Fruit fly (Drosophila melanogaster) whole organism, embryonic: Measurements from ENCODE around the gene Bap111.

Experiments used
- CG13775 ChIP-seq: fragments of 200-800 bp; sonication (Bioruptor generic); optimal IDR thresholded peaks from 3 replicates; lab custom pipeline; 2017; ENCODE audit warnings: missing biosample characterization, mild to moderate bottlenecking, missing genetic modification characterization
- CG14441 ChIP-seq: fragments of 200-800 bp; sonication (Bioruptor generic); IDR thresholded peaks from 2 replicates; pipeline ENCODE4 v1.3.6; 2022; ENCODE audit warnings: missing biosample characterization, missing genetic modification characterization
- CG15601 ChIP-seq: fragments of 200-800 bp; sonication (Bioruptor generic); optimal IDR thresholded peaks from 3 replicates; lab custom pipeline; 2019; ENCODE audit warnings: missing biosample characterization, mild to moderate bottlenecking, missing genetic modification characterization, moderate library complexity
- CG1832 ChIP-seq: fragments of 200-800 bp; sonication (Bioruptor generic); optimal IDR thresholded peaks from 2 replicates; lab custom pipeline; 2017; ENCODE audit warnings: missing biosample characterization, mild to moderate bottlenecking, missing genetic modification characterization, inconsistent platforms
- CG2875 ChIP-seq: fragments of 200-800 bp; sonication (Bioruptor generic); optimal IDR thresholded peaks from 2 replicates; lab custom pipeline; 2017; ENCODE audit warnings: missing biosample characterization, mild to moderate bottlenecking, missing genetic modification characterization, missing genetic modification reagents
- CG3838 ChIP-seq: fragments of 200-800 bp; sonication (Bioruptor generic); optimal IDR thresholded peaks from 3 replicates; lab custom pipeline; 2016; ENCODE audit warnings: missing biosample characterization, missing genetic modification characterization
- CG3847 ChIP-seq: fragments of 200-800 bp; sonication (Bioruptor generic); IDR thresholded peaks from 2 replicates; pipeline ENCODE4 v1.3.6; 2022; ENCODE audit warnings: missing biosample characterization, missing genetic modification characterization
- CG4404 ChIP-seq: fragments of 200-800 bp; sonication (Bioruptor generic); IDR thresholded peaks from 2 replicates; pipeline ENCODE4 v1.3.6; 2022; ENCODE audit warnings: missing biosample characterization, missing genetic modification characterization
- CG4707 ChIP-seq: fragments of 200-800 bp; sonication (Bioruptor generic); optimal IDR thresholded peaks from 2 replicates; lab custom pipeline; 2018; ENCODE audit warnings: missing biosample characterization, mild to moderate bottlenecking, missing genetic modification characterization, moderate library complexity
- CG6765 ChIP-seq: fragments of 200-800 bp; sonication (Bioruptor generic); optimal IDR thresholded peaks from 3 replicates; lab custom pipeline; 2017; ENCODE audit warnings: missing biosample characterization, mild to moderate bottlenecking, missing genetic modification characterization
- CG6854 ChIP-seq: fragments of 200-800 bp; sonication (Bioruptor generic); optimal IDR thresholded peaks from 3 replicates; lab custom pipeline; 2017; ENCODE audit warnings: missing biosample characterization, mild to moderate bottlenecking, missing genetic modification characterization
- CG8944 ChIP-seq: fragments of 200-800 bp; sonication (Bioruptor generic); optimal IDR thresholded peaks from 3 replicates; lab custom pipeline; 2016; ENCODE audit warnings: missing biosample characterization, missing genetic modification characterization
- CG9817 ChIP-seq: fragments of 200-800 bp; sonication (Bioruptor generic); optimal IDR thresholded peaks from 2 replicates; lab custom pipeline; 2018; ENCODE audit warnings: missing biosample characterization, mild to moderate bottlenecking, missing genetic modification characterization, moderate library complexity
- CG9932 ChIP-seq: fragments of 200-800 bp; sonication (Bioruptor generic); IDR thresholded peaks from 2 replicates; pipeline ENCODE4 v1.3.6; 2022; ENCODE audit warnings: missing biosample characterization, missing genetic modification characterization
- D19A ChIP-seq: fragments of 200-800 bp; optimal IDR thresholded peaks from 3 replicates; lab custom pipeline; 2019; ENCODE audit warnings: missing biosample characterization, mild to moderate bottlenecking, missing genetic modification characterization, moderate library complexity
- Drgx ChIP-seq: fragments of 200-800 bp; sonication (Bioruptor generic); IDR thresholded peaks from 2 replicates; pipeline ENCODE4 v1.3.6; 2022; ENCODE audit warnings: missing biosample characterization, missing genetic modification characterization
- E2f1 ChIP-seq: fragments of 200-800 bp; sonication (Bioruptor generic); IDR thresholded peaks from 2 replicates; pipeline ENCODE4 v1.3.6; 2022; ENCODE audit warnings: missing biosample characterization, missing genetic modification characterization
- H2.0 ChIP-seq: fragments of 200-800 bp; sonication (Bioruptor generic); IDR thresholded peaks from 2 replicates; pipeline ENCODE4 v1.3.6; 2022; ENCODE audit warnings: missing biosample characterization, missing genetic modification characterization
- HLH54F ChIP-seq: fragments of 200-800 bp; sonication (Bioruptor generic); optimal IDR thresholded peaks from 3 replicates; lab custom pipeline; 2016; ENCODE audit warnings: missing biosample characterization, missing genetic modification characterization
- Hmr ChIP-seq: fragments of 200-800 bp; sonication (Bioruptor generic); optimal IDR thresholded peaks from 3 replicates; lab custom pipeline; 2017; ENCODE audit warnings: mild to moderate bottlenecking, missing biosample characterization, missing genetic modification reagents, missing genetic modification characterization
- Hr3 ChIP-seq: fragments of 200-800 bp; sonication (Bioruptor generic); optimal IDR thresholded peaks from 3 replicates; lab custom pipeline; 2016; ENCODE audit warnings: missing biosample characterization, missing genetic modification characterization
- NFAT ChIP-seq: fragments of 200-800 bp; sonication (Bioruptor generic); IDR thresholded peaks from 2 replicates; pipeline ENCODE4 v1.3.6; 2022; ENCODE audit warnings: missing biosample characterization, missing genetic modification characterization
- Poxn ChIP-seq: fragments of 200-800 bp; sonication (Bioruptor generic); IDR thresholded peaks from 2 replicates; pipeline ENCODE4 v1.3.6; 2022; ENCODE audit warnings: missing biosample characterization, missing genetic modification characterization
- Ssrp ChIP-seq: fragments of 200-800 bp; sonication (Bioruptor generic); optimal IDR thresholded peaks from 2 replicates; lab custom pipeline; 2018; ENCODE audit warnings: missing biosample characterization, mild to moderate bottlenecking, missing genetic modification characterization, moderate library complexity
- ab ChIP-seq: fragments of 200-800 bp; sonication (Bioruptor generic); optimal IDR thresholded peaks from 2 replicates; lab custom pipeline; 2016; ENCODE audit warnings: missing biosample characterization, missing genetic modification characterization
- ac ChIP-seq: fragments of 200-800 bp; sonication (Bioruptor generic); optimal IDR thresholded peaks from 3 replicates; lab custom pipeline; 2017; ENCODE audit warnings: missing biosample characterization, mild to moderate bottlenecking, missing genetic modification characterization
- ato ChIP-seq: fragments of 200-800 bp; sonication (Bioruptor generic); IDR thresholded peaks from 2 replicates; pipeline ENCODE4 v1.3.6; 2022; ENCODE audit warnings: missing biosample characterization, missing genetic modification characterization; ENCODE audit not compliant: partially characterized antibody
- bsh ChIP-seq, 2 experiments: fragments of 200-800 bp; sonication (Bioruptor generic); optimal IDR thresholded peaks; 2 replicates each; lab custom pipeline; 2017 to 2018; ENCODE audit warnings: mild to moderate bottlenecking in 2 of 2, missing biosample characterization in 2 of 2, missing genetic modification characterization in 2 of 2, moderate library complexity in 1 of 2
- btn ChIP-seq: fragments of 200-800 bp; sonication (Bioruptor generic); optimal IDR thresholded peaks from 2 replicates; lab custom pipeline; 2016; ENCODE audit warnings: missing biosample characterization, missing genetic modification characterization
- da ChIP-seq: fragments of 200-800 bp; sonication (Bioruptor generic); optimal IDR thresholded peaks from 2 replicates; lab custom pipeline; 2016; ENCODE audit warnings: missing biosample characterization, missing genetic modification characterization
- ewg ChIP-seq: fragments of 200-800 bp; sonication (Bioruptor generic); optimal IDR thresholded peaks from 3 replicates; lab custom pipeline; 2017; ENCODE audit warnings: mild to moderate bottlenecking, missing biosample characterization, missing genetic modification reagents, missing genetic modification characterization
- fd96Cb ChIP-seq: fragments of 200-800 bp; sonication (Bioruptor generic); optimal IDR thresholded peaks from 2 replicates; lab custom pipeline; 2018; ENCODE audit warnings: missing biosample characterization, mild to moderate bottlenecking, missing genetic modification characterization, moderate library complexity
- gcm2 ChIP-seq: fragments of 200-800 bp; sonication (Bioruptor generic); optimal IDR thresholded peaks from 2 replicates; lab custom pipeline; 2016; ENCODE audit warnings: missing biosample characterization, missing genetic modification characterization
- gsb ChIP-seq: fragments of 200-800 bp; sonication (Bioruptor generic); IDR thresholded peaks from 2 replicates; pipeline ENCODE4 v1.3.6; 2022; ENCODE audit warnings: missing biosample characterization, missing genetic modification characterization
- gt ChIP-seq: fragments of 200-800 bp; sonication (Bioruptor generic); IDR thresholded peaks from 2 replicates; pipeline ENCODE4 v1.3.6; 2022; ENCODE audit warnings: missing biosample characterization, missing genetic modification characterization
- ham ChIP-seq: fragments of 200-800 bp; sonication (Bioruptor generic); IDR thresholded peaks from 2 replicates; pipeline ENCODE4 v1.3.6; 2022; ENCODE audit warnings: missing biosample characterization, missing genetic modification characterization
- mirr ChIP-seq: fragments of 200-800 bp; sonication (Bioruptor generic); optimal IDR thresholded peaks from 3 replicates; lab custom pipeline; 2018; ENCODE audit warnings: missing biosample characterization, mild to moderate bottlenecking, missing genetic modification characterization
- oc ChIP-seq: fragments of 200-800 bp; sonication (Bioruptor generic); optimal IDR thresholded peaks from 2 replicates; lab custom pipeline; 2018; ENCODE audit warnings: missing biosample characterization, mild to moderate bottlenecking, missing genetic modification characterization, moderate library complexity
- pan ChIP-seq, 4 experiments: fragments of >200 bp in 3 of 4; fragments of 200-800 bp in 1 of 4; sonication (Bioruptor generic) in 1 of 4; optimal IDR thresholded peaks in 3 of 4; IDR thresholded peaks in 1 of 4; 2 replicates each; pipeline versions ENCODE4 v1.3.6 to Lab custom; 2017 to 2022; ENCODE audit warnings: missing biosample characterization in 2 of 4, missing genetic modification characterization in 2 of 4, mixed read lengths in 1 of 4
- peb ChIP-seq: fragments of 200-800 bp; sonication (Bioruptor generic); IDR thresholded peaks from 2 replicates; pipeline ENCODE4 v1.3.6; 2022; ENCODE audit warnings: missing biosample characterization, missing genetic modification characterization
- pfk ChIP-seq: fragments of 200-800 bp; sonication (Bioruptor generic); optimal IDR thresholded peaks from 2 replicates; lab custom pipeline; 2018; ENCODE audit warnings: missing biosample characterization, mild to moderate bottlenecking, missing genetic modification characterization, moderate library complexity
- pita ChIP-seq: fragments of 200-800 bp; sonication (Bioruptor generic); optimal IDR thresholded peaks from 2 replicates; lab custom pipeline; 2017; ENCODE audit warnings: missing biosample characterization, mild to moderate bottlenecking, missing genetic modification characterization
- ranshi ChIP-seq: fragments of 200-800 bp; sonication (Bioruptor generic); IDR thresholded peaks from 2 replicates; pipeline ENCODE4 v1.3.6; 2022; ENCODE audit warnings: missing biosample characterization, missing genetic modification characterization
- sens ChIP-seq: fragments of 200-800 bp; sonication (Bioruptor generic); peaks from one replicate; lab custom pipeline; 2016; ENCODE audit warnings: missing biosample characterization, missing genetic modification characterization
- slp2 ChIP-seq: fragments of 200-800 bp; sonication (Bioruptor generic); optimal IDR thresholded peaks from 2 replicates; lab custom pipeline; 2016; ENCODE audit warnings: missing biosample characterization, missing genetic modification characterization
- tin ChIP-seq: fragments of 200-800 bp; sonication (Bioruptor generic); optimal IDR thresholded peaks from 3 replicates; lab custom pipeline; 2016; ENCODE audit warnings: missing biosample characterization, missing genetic modification characterization
- ttk ChIP-seq: fragments of 200-800 bp; sonication (Bioruptor generic); IDR thresholded peaks from 2 replicates; pipeline ENCODE4 v2.1.2; 2022; ENCODE audit warnings: missing biosample characterization, missing genetic modification characterization
- tup ChIP-seq: fragments of 200-800 bp; sonication (Bioruptor generic); optimal IDR thresholded peaks from 2 replicates; lab custom pipeline; 2016; ENCODE audit warnings: missing biosample characterization, mild to moderate bottlenecking, missing genetic modification characterization, moderate library complexity
- unpg ChIP-seq: fragments of 200-800 bp; sonication (Bioruptor generic); optimal IDR thresholded peaks from 3 replicates; lab custom pipeline; 2018; ENCODE audit warnings: missing biosample characterization, mild to moderate bottlenecking, missing genetic modification characterization, moderate library complexity
- yki ChIP-seq: fragments of >200 bp; optimal IDR thresholded peaks from 3 replicates; lab custom pipeline; 2018
- zfh1 ChIP-seq: fragments of 200-800 bp; sonication (Bioruptor generic); IDR thresholded peaks from 3 replicates; pipeline ENCODE4 v1.3.6; 2022; ENCODE audit warnings: missing biosample characterization, missing genetic modification characterization

The Bap111 gene

DNA sequence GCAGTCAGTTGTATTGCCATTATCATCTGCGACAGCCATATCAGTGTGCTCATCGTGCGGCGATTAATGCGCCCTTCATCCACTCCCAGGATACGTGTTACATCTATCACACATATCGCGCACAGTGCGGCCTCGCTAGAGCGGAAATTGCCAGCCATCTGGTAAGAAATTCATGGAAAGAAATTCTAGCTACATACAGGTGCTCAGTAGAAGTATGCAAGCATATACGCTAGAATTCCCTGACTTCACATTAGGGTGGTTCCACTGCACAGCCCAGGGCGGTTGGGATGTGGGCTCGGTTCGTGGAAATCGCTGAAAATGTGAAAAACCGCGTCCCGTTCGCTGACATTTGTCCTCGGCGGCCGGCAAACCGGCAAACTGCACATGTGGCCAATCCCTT is 7.9 kb upstream of the Bap111 start (continued):
- TF ChIP-seq CG3847, result peak; percentile 76
- no peak for TF ChIP-seq Poxn (GFP tag; lab: Robert Waterston, UW)
- peak; percentile 82 for TF ChIP-seq tin
- TF ChIP-seq Hmr (GFP tag; lab: Kevin White, UChicago), result no peak
- peak; percentile 26 to 80 for TF ChIP-seq bsh (GFP tag; optimal IDR thresholded peaks at IDR 0.05; lab: Kevin White, UChicago)
- no peak for TF ChIP-seq pfk (GFP tag; lab: Kevin White, UChicago)
- no peak for TF ChIP-seq pita (GFP tag; lab: Kevin White, UChicago)
- peak; percentile 58 for TF ChIP-seq da (GFP tag; lab: Kevin White, UChicago)
- peak; percentile 76 for TF ChIP-seq fd96Cb
- peak; percentile 43 for TF ChIP-seq CG6765 (GFP tag; lab: Kevin White, UChicago)
- no peak for TF ChIP-seq CG1832 (GFP tag; lab: Kevin White, UChicago)
- peak; percentile 51 for TF ChIP-seq CG9817 (tag; lab: Kevin White, UChicago)
- TF ChIP-seq ewg, result peak; percentile 53
- peak; percentile 45 for TF ChIP-seq btn (GFP tag; lab: Kevin White, UChicago)
- peak; percentile 65 for TF ChIP-seq Hr3 (GFP tag; lab: Kevin White, UChicago)
- peak; percentile 61 for TF ChIP-seq oc (tag; lab: Kevin White, UChicago)
- TF ChIP-seq ttk (GFP tag; lab: Robert Waterston, UW), result peak; percentile 83
- no peak for TF ChIP-seq ato (GFP tag; lab: Robert Waterston, UW)
- TF ChIP-seq ab (GFP tag; lab: Kevin White, UChicago), result peak; percentile 8
- peak; percentile 54 for TF ChIP-seq gcm2 (GFP tag; lab: Kevin White, UChicago)
- TF ChIP-seq CG14441 (GFP tag; lab: Robert Waterston, UW), result peak; percentile 86
- TF ChIP-seq CG8944, result peak; percentile 79
- TF ChIP-seq Drgx, result peak; percentile 87
- peak; percentile 71 for TF ChIP-seq D19A (tag; lab: Kevin White, UChicago)
- TF ChIP-seq CG6854 (GFP tag; lab: Kevin White, UChicago), result peak; percentile 29
- TF ChIP-seq ham (GFP tag; lab: Robert Waterston, UW), result peak; percentile 55; the same call in 1 of the 2 replicates
- TF ChIP-seq mirr (GFP tag; lab: Kevin White, UChicago), result peak; percentile 33
- TF ChIP-seq CG13775 (GFP tag; lab: Kevin White, UChicago), result peak; percentile 40
- peak; percentile 58 for TF ChIP-seq slp2 (GFP tag; lab: Kevin White, UChicago)
- TF ChIP-seq CG3838, result no peak
- TF ChIP-seq unpg, result peak; percentile 69
- no peak for TF ChIP-seq pan (optimal IDR thresholded peaks at IDR 0.05; lab: Kevin White, UChicago)
- TF ChIP-seq pan (GFP tag; optimal IDR thresholded peaks at IDR 0.05 in 1 of 2, IDR thresholded peaks at IDR 0.05 in 1 of 2), result peak in 1 of 2 experiments; percentile 81
- peak; percentile 55 for TF ChIP-seq CG15601
- TF ChIP-seq H2.0 (GFP tag; lab: Robert Waterston, UW), result peak; percentile 86
- TF ChIP-seq HLH54F (GFP tag; lab: Kevin White, UChicago), result peak; percentile 51
- TF ChIP-seq gsb (GFP tag; lab: Robert Waterston, UW), result peak; percentile 60
- TF ChIP-seq yki (lab: Kevin White, UChicago), result no peak
- peak; percentile 80 for TF ChIP-seq E2f1
- peak; percentile 92 for TF ChIP-seq zfh1
- TF ChIP-seq sens, result peak; percentile 94
- TF ChIP-seq CG9932 (GFP tag; lab: Robert Waterston, UW), result peak; percentile 72
- peak; percentile 75 for TF ChIP-seq NFAT (GFP tag; lab: Robert Waterston, UW)
- TF ChIP-seq tup, result no peak
- peak; percentile 74 for TF ChIP-seq Ssrp (tag; lab: Kevin White, UChicago)
- peak; percentile 18 for TF ChIP-seq ac (GFP tag; lab: Kevin White, UChicago)
- peak; percentile 77 for TF ChIP-seq peb (GFP tag; lab: Robert Waterston, UW)
- TF ChIP-seq CG2875 (GFP tag; lab: Kevin White, UChicago), result no peak
- TF ChIP-seq CG4707 (GFP tag; lab: Kevin White, UChicago), result peak; percentile 45
- TF ChIP-seq gt (GFP tag; lab: Robert Waterston, UW), result peak; percentile 85
- peak; percentile 85 for TF ChIP-seq ranshi (GFP tag; lab: Robert Waterston, UW)
- TF ChIP-seq CG4404 (GFP tag; lab: Robert Waterston, UW), result peak; percentile 85
